Worm (Caenorhabditis elegans): Measurements from ENCODE around the gene Y116F11A.1.

- TF ChIP-seq zag-1 (tag; optimal IDR thresholded peaks at IDR 0.05) (no peak), nhr-42 (GFP tag; IDR thresholded peaks at IDR 0.05) (no peak), daf-19 (GFP tag; conservative IDR thresholded peaks at IDR 0.05) (no peak), ZK546.5 (tag; optimal IDR thresholded peaks at IDR 0.05) (no peak), ceh-28 (tag; optimal IDR thresholded peaks at IDR 0.05) (no peak), tag-97 (GFP tag; IDR thresholded peaks at IDR 0.05) (no peak), hmg-1.1 (GFP tag; IDR thresholded peaks at IDR 0.05) (no peak), snpc-4 (tag; optimal IDR thresholded peaks at IDR 0.05) (no peak), lin-1 (GFP tag; IDR thresholded peaks at IDR 0.05) (no peak), nhr-237 (tag; optimal IDR thresholded peaks at IDR 0.05) (no peak), unc-62 (GFP tag; optimal IDR thresholded peaks at IDR 0.05 in 1 of 2) (no peak), unc-62 (tag; optimal IDR thresholded peaks at IDR 0.05) (no peak)
Observed at ce11 chrV:19743305-19743704, 12.9 kb downstream of the Y116F11A.1 start, which contains the start of gene W04E12.4.

All from whole organism, L4 larva.